Fruit fly (Drosophila melanogaster) Kc167 (cell line): ENCODE results near the gene CG32856.

Experiments used
- Myc ChIP-seq: fragments of >200 bp; optimal IDR thresholded peaks from 2 replicates; lab custom pipeline; 2017; ENCODE audit warnings: missing external identifiers
- Sin3A ChIP-seq: fragments of >200 bp; optimal IDR thresholded peaks from 2 replicates; lab custom pipeline; 2018; ENCODE audit warnings: missing external identifiers
- h ChIP-seq: fragments of >200 bp; optimal IDR thresholded peaks from 3 replicates; lab custom pipeline; 2018; ENCODE audit warnings: missing external identifiers
- insv ChIP-seq: fragments of >200 bp; optimal IDR thresholded peaks from 3 replicates; lab custom pipeline; 2018; ENCODE audit warnings: missing external identifiers
- psq ChIP-seq: fragments of >200 bp; optimal IDR thresholded peaks from 2 replicates; lab custom pipeline; 2017; ENCODE audit warnings: missing external identifiers
- ttk ChIP-seq: sonication (Bioruptor generic); optimal IDR thresholded peaks from 2 replicates; lab custom pipeline; 2017; ENCODE audit warnings: missing external identifiers

The CG32856 gene

DNA sequence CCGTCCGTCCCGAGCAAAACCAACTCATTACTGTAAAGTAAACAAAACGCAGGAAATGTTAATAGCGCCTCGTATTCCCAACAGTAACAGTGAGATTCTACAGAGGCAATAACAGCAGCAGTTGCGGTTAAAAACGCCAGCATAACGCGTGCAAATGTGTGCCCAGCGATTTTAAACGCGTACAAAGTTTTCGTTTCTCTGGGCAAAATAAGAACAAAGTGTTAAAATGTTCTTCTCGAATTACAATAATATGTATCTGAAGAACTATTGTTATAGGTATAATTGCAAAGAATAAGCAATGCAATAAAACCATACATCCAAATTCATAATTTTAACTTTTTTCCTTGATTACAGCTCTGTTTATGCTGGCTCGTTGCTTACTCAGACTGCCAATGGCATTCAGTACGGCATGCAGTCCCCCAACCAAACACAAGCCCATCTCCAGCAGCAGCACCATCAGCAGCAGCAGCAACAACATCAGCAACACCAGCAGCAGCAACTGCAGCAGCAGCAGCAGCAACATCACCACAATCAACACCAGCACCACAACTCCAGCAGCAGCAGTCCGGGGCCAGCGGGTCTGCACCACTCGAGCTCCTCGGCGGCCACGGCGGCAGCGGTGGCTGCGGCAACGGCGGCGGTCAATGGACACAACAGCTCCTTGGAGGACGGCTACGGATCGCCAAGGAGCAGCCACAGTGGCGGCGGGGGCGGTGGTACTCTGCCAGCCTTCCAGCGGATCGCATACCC lies 34.0 kb upstream of the CG32856 start:
- no peak for TF ChIP-seq h (lab: Kevin White, UChicago)
- no peak for TF ChIP-seq insv
- TF ChIP-seq Myc (lab: Kevin White, UChicago) = no peak
- TF ChIP-seq psq (lab: Kevin White, UChicago) = no peak
- TF ChIP-seq Sin3A (lab: Kevin White, UChicago) = no peak
- TF ChIP-seq ttk (lab: Kevin White, UChicago) = no peak

DNA sequence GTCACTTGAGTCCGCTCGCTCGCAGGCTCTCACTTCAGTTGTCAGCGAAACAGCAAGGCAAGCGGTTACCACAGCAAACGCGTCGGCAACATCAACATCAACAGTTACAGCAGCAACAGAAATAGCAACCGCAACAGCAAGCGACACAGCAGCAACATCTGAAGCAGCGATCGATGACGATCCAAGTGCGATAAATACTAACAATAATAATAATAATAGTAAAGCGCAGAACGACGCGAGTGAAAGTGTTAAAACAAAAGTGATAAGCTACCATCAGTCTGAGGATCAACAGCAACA lies 29.4 kb upstream of the CG32856 start:
- TF ChIP-seq ttk (lab: Kevin White, UChicago) = no peak
- no peak for TF ChIP-seq Sin3A (lab: Kevin White, UChicago)
- no peak for TF ChIP-seq h (lab: Kevin White, UChicago)
- TF ChIP-seq psq (lab: Kevin White, UChicago) = no peak
- TF ChIP-seq Myc (lab: Kevin White, UChicago) = no peak
- TF ChIP-seq insv = no peak

DNA sequence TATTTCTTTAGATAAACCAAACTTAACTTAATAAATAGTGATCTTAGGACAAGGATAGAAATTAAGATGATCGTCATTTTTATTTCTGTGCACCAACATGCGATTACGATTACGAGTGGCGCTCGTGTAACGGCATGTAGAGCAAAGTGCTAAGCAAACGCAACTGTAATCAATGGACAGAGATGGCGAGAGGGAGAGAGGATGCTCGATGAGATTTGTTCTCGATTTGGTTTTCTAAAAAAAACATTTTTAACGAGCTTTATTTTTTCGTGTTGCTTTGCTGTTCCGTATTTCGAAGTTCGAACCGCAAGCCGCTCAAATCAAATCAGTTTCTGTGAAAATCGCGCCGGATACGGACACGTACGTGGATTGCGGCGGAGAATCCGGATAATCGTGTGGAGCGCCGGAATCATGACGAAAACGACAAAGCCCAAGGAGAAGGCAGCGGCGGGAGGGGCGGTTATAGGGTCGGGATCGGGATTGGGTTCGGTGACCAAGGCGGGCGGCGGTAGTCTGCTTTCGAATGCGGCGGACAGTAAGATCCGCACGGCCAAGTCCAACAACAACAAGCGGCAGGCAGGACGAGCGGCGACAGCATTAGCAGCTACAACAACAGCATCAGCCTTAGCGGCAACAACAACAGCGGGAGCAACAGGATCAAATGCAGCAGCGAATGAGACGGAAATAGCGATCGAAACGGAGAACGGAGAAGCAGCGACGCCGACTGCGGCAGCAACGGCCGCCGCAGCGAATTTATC lies 28.8 kb upstream of the CG32856 start:
- TF ChIP-seq Myc (lab: Kevin White, UChicago) (no peak), psq (lab: Kevin White, UChicago) (no peak), h (lab: Kevin White, UChicago) (no peak), insv (no peak), ttk (lab: Kevin White, UChicago) (no peak), Sin3A (lab: Kevin White, UChicago) (no peak)

DNA sequence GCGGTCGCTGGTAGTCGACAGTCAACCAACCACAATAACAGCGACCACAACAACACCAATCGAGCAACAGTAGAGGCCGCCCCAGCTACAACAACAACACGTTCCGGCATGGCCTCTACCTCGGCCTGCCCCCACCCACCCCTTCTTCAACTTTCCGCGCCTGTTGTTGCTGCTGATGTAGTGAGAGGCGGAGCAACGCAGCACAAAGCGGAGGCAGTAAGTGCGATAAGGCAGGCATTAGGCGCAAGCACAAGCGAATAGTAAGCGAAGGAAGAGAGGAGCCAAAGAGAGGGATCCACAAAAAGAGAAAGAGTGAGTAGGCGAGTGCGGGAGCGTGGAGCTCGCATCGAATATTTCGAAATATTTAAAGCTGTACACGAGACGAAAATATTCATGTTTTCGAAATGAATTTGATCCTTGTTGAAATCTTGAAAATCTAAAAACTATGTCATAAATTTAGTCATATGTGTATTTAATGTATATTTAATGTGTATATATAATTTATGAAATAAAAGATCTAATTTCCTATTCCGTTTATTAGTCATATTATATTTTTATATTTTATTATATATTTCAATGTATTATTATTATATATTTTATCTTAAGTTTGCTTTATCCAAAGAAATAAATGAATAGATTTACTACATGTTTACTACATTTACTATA lies 28.1 kb upstream of the CG32856 start:
- no peak for TF ChIP-seq insv
- TF ChIP-seq Myc (lab: Kevin White, UChicago) = no peak
- no peak for TF ChIP-seq h (lab: Kevin White, UChicago)
- TF ChIP-seq ttk (lab: Kevin White, UChicago) = no peak
- no peak for TF ChIP-seq Sin3A (lab: Kevin White, UChicago)
- no peak for TF ChIP-seq psq (lab: Kevin White, UChicago)

DNA sequence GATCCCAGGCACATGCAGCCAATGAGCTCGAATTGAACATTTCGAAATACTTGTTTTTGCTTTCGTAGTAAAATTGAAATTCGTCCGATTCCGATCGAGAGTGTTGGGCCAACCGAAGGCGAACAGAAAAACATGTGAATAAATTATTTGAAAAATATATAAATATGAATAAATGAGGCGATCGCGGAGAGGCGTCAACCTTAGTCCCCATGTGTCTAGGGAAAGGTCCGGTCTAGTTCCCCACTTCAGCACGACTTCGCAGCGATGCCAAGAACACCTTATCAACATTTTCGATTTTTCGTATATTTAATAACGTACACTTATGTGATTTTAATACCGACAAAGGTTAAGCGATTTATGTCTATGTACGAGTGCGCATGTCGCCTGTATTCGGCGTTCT lies 26.4 kb upstream of the CG32856 start:
- TF ChIP-seq ttk (lab: Kevin White, UChicago) (no peak), h (lab: Kevin White, UChicago) (no peak), Myc (lab: Kevin White, UChicago) (no peak), insv (no peak), psq (lab: Kevin White, UChicago) (no peak), Sin3A (lab: Kevin White, UChicago) (no peak)

DNA sequence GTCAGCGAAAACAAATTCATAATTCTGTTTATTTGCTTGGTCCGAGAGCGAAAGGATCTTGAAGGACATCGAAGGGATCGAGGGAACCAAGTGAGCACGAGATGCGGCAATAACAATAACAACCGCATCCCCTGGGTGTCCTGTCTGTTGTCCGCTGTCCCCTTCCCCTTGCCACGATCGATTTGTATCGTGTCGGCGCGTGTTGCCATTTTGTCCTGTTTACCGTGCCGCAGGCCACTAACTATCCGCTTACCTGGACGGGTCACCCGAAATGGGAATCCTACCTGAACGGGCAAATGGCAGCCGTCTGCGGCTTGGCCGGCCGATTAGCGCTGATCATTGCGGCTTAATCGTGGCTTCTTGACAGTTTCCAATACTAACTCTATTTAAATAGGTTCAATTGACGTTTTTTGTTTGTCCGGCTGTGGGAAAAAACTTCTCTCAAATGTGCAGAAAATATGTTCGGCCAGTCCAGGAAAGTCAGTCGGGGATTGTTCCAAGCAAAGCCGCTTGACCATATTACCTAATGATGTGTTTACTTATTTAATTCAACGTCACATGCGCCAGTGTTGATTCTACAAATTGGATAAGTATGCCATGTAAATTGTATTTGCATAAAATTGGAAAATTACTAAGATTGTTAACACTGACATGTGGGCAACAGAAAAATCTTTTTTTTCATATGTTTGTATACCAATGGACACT lies 24.2 kb upstream of the CG32856 start:
- TF ChIP-seq psq (lab: Kevin White, UChicago) (no peak), Myc (lab: Kevin White, UChicago) (no peak), h (lab: Kevin White, UChicago) (no peak), Sin3A (lab: Kevin White, UChicago) (no peak), insv (no peak), ttk (lab: Kevin White, UChicago) (no peak)

DNA sequence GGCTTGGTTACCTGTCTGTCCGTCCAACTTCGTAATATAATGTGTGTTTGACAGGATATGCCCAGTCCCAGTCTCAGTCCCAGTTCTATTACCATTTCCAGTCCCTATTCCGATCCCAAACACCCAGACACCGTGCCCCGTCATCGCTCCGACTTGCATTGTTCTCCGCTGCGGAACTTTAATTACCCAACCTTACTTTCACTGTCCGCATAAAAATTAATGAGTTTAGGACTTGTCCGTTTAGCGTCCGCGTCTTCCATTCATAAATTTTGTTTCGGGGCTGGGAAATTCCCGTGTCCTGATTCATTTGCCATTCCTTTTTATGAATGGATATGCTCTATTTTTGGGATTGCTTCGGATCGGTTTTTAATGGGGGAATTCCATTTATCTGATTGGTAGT lies 23.2 kb upstream of the CG32856 start:
- TF ChIP-seq insv (no peak), ttk (lab: Kevin White, UChicago) (no peak), Sin3A (lab: Kevin White, UChicago) (no peak), Myc (lab: Kevin White, UChicago) (no peak), h (lab: Kevin White, UChicago) (no peak), psq (lab: Kevin White, UChicago) (no peak)

DNA sequence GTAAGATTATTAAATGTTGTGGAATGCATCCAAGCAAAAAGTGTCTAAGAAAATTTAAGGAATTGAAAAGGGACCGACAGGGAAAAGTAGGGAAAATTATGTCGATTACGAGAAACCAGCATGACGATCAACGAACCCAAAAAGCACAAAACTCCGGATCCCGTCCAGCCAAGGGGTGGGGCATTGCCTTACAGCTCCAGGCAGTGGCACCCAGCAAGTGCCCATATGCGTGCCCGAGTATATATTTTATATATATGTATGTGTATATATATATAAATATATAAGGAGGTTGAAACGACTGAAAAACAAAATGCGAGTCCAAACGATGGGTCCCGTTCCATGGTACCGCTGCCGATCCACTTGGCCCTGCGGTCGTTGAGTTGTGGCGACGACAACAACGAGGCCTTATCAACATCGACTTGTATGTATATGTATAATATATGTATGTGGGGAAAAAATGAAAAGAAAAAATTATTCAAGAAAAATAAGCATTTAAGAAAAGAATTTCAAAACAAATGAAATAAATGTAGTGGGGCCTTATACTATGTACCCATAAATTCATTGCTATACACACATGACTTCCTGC lies 22.0 kb upstream of the CG32856 start:
- TF ChIP-seq Myc (lab: Kevin White, UChicago) (no peak), psq (lab: Kevin White, UChicago) (no peak), h (lab: Kevin White, UChicago) (no peak), ttk (lab: Kevin White, UChicago) (no peak), Sin3A (lab: Kevin White, UChicago) (no peak), insv (no peak)

DNA sequence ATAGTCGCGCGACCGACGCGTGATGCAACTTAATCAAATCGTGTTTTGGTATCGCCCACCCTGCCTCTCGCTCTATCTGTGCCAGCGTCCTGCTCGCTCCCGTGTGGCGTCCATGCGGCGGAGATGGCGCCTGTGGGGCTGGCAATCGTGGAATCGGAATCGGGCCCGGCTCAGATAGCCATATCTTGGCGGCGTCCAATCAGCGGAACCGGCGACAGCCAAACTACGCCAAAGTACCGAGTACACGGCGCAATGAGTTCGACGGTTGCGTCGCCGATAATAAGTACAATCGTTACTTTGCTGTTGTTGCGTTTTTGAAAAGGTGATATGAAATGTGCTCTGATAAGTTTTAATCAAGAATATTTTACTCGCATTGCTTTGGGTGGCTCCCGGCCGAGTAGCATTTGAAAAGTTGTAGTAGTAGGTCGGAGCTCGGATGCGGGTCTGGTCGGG lies 20.6 kb upstream of the CG32856 start, which contains the start of gene srp:
TSS of gene srp (plus strand) at position 391 of the 453 bp plus-strand sequence.
- TF ChIP-seq insv (no peak), Sin3A (lab: Kevin White, UChicago) (no peak), h (lab: Kevin White, UChicago) (no peak), ttk (lab: Kevin White, UChicago) (no peak), Myc (lab: Kevin White, UChicago) (no peak), psq (lab: Kevin White, UChicago) (no peak)

DNA sequence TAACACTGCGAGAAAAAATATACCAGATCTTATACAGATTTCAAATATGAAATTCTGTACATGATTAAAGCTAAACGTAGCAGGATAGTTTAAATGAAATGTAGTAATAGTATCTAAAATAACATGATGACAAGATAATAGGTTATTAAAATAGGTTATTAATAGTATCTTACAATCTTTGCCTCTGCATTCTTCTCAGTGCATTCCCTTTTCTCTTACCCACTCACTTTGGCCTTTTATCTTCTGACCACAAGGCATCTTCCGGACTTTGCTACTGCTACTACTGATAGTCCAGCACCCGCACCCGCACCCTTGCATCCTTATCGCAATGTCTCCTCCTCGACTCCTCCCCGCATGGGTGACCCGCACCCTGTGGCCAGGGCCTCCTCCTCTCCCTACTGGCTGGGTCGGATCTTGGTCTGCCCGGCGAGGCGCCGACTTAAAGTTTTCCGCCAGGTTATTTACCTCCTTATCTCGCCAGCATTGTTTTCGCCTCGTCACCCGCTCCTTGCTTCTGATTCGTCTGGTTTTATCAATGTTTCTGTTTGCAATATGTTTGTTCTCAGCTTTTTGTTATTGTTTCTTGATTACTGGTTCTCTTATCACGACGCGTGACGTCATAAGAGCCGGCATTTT lies 19.4 kb upstream of the CG32856 start:
- no peak for TF ChIP-seq Myc (lab: Kevin White, UChicago)
- TF ChIP-seq insv = no peak
- no peak for TF ChIP-seq ttk (lab: Kevin White, UChicago)
- TF ChIP-seq h (lab: Kevin White, UChicago) = no peak
- no peak for TF ChIP-seq psq (lab: Kevin White, UChicago)
- no peak for TF ChIP-seq Sin3A (lab: Kevin White, UChicago)
